Worm (Caenorhabditis elegans): ENCODE measurements around the gene max-1.

- no peak for TF ChIP-seq ama-1 (optimal IDR thresholded peaks at IDR 0.05)
- no peak for TF ChIP-seq hnd-1 (tag; optimal IDR thresholded peaks at IDR 0.05)
- no peak for TF ChIP-seq flt-1 (GFP tag; IDR thresholded peaks at IDR 0.05)
- TF ChIP-seq aly-1 (tag; optimal IDR thresholded peaks at IDR 0.05): no peak
- no peak for TF ChIP-seq B0310.2 (tag; optimal IDR thresholded peaks at IDR 0.05)
- TF ChIP-seq pes-1 (GFP tag; IDR thresholded peaks at IDR 0.05): no peak
- no peak for TF ChIP-seq tbx-37 (GFP tag; conservative IDR thresholded peaks at IDR 0.05)
- TF ChIP-seq hmg-4 (GFP tag; optimal IDR thresholded peaks at IDR 0.05): no peak
- no peak for TF ChIP-seq ceh-36 (tag; optimal IDR thresholded peaks at IDR 0.05)
- no peak for TF ChIP-seq tra-4 (tag; optimal IDR thresholded peaks at IDR 0.05)
- no peak for TF ChIP-seq hmbx-1 (tag; optimal IDR thresholded peaks at IDR 0.05)
- TF ChIP-seq ceh-13 (GFP tag; optimal IDR thresholded peaks at IDR 0.05): no peak
Measured at ce11 chrV:13083751-13084672, 36.0 kb downstream of the max-1 start.
